Worm (Caenorhabditis elegans) whole organism, L2 larva: Measurements from ENCODE around the gene F49E2.2.

Experiments
- C34F6.9 ChIP-seq: fragments of 150-350 bp; optimal IDR thresholded peaks from 2 replicates; lab custom pipeline; 2014; ENCODE audit warnings: missing biosample characterization, missing genetic modification characterization
- F13H6.1 ChIP-seq: sonication (generic microtip); optimal IDR thresholded peaks from 2 replicates; lab custom pipeline; 2016; ENCODE audit warnings: missing genetic modification characterization, missing compliant biosample characterization
- ZK546.5 ChIP-seq: sonication (generic microtip); optimal IDR thresholded peaks from 2 replicates; lab custom pipeline; 2017; ENCODE audit warnings: missing biosample characterization, missing genetic modification characterization
- egl-27 ChIP-seq: sonication (generic microtip); optimal IDR thresholded peaks from 3 replicates; lab custom pipeline; 2017; ENCODE audit warnings: missing biosample characterization, missing genetic modification reagents, missing genetic modification characterization
- elt-1 ChIP-seq: fragments of 150-350 bp; optimal IDR thresholded peaks from 2 replicates; lab custom pipeline; 2014; ENCODE audit warnings: missing biosample characterization, missing genetic modification characterization
- fos-1 ChIP-seq: fragments of 150-350 bp; optimal IDR thresholded peaks from 2 replicates; lab custom pipeline; 2014; ENCODE audit warnings: missing biosample characterization, missing genetic modification characterization
- gmeb-1 ChIP-seq: fragments of 150-350 bp; optimal IDR thresholded peaks from 2 replicates; lab custom pipeline; 2014; ENCODE audit warnings: missing biosample characterization, missing genetic modification characterization
- lsy-2 ChIP-seq, 2 experiments: fragments of 150-350 bp in 1 of 2; sonication (generic microtip) in 1 of 2; optimal IDR thresholded peaks; 2 replicates each; lab custom pipeline; 2014 to 2017; ENCODE audit warnings: missing biosample characterization in 2 of 2, missing genetic modification characterization in 2 of 2
- mab-5 ChIP-seq: fragments of 150-350 bp; optimal IDR thresholded peaks from 2 replicates; lab custom pipeline; 2014; ENCODE audit warnings: missing biosample characterization, missing genetic modification characterization
- nhr-10 ChIP-seq: sonication (generic microtip); optimal IDR thresholded peaks from 2 replicates; lab custom pipeline; 2017; ENCODE audit warnings: missing biosample characterization, missing genetic modification characterization
- nhr-11 ChIP-seq: fragments of 150-350 bp; optimal IDR thresholded peaks from 2 replicates; lab custom pipeline; 2014; ENCODE audit warnings: missing biosample characterization, missing genetic modification characterization
- nhr-12 ChIP-seq: fragments of 150-350 bp; optimal IDR thresholded peaks from 2 replicates; lab custom pipeline; 2014; ENCODE audit warnings: missing biosample characterization, missing genetic modification characterization
- nhr-129 ChIP-seq: fragments of 150-350 bp; optimal IDR thresholded peaks from 2 replicates; lab custom pipeline; 2014; ENCODE audit warnings: missing biosample characterization, missing genetic modification characterization
- nhr-21 ChIP-seq: fragments of 150-350 bp; optimal IDR thresholded peaks from 2 replicates; lab custom pipeline; 2014; ENCODE audit warnings: missing biosample characterization, missing genetic modification characterization
- nhr-23 ChIP-seq: fragments of 150-350 bp; optimal IDR thresholded peaks from 2 replicates; lab custom pipeline; 2014; ENCODE audit warnings: missing biosample characterization, missing genetic modification reagents, missing genetic modification characterization
- nhr-237 ChIP-seq: fragments of 150-350 bp; optimal IDR thresholded peaks from 2 replicates; lab custom pipeline; 2014; ENCODE audit warnings: missing biosample characterization, missing genetic modification characterization
- skn-1 ChIP-seq: sonication (generic microtip); optimal IDR thresholded peaks from 2 replicates; lab custom pipeline; 2017; ENCODE audit warnings: missing biosample characterization, missing genetic modification characterization
- sma-3 ChIP-seq: sonication (generic microtip); optimal IDR thresholded peaks from 2 replicates; lab custom pipeline; 2016; ENCODE audit warnings: missing genetic modification reagents, missing genetic modification characterization, missing compliant biosample characterization
- sma-9 ChIP-seq, 2 experiments: fragments of 150-350 bp in 1 of 2; sonication (generic microtip) in 1 of 2; optimal IDR thresholded peaks; 2 replicates each; lab custom pipeline; 2014 to 2016; ENCODE audit warnings: missing genetic modification characterization in 2 of 2, mild to moderate bottlenecking in 1 of 2, missing biosample characterization in 1 of 2, missing compliant biosample characterization in 1 of 2, missing genetic modification reagents in 1 of 2, moderate library complexity in 1 of 2
- snpc-4 ChIP-seq: fragments of 150-350 bp; optimal IDR thresholded peaks from 2 replicates; lab custom pipeline; 2014; ENCODE audit warnings: missing biosample characterization, missing genetic modification characterization
- unc-39 ChIP-seq: fragments of 150-350 bp; optimal IDR thresholded peaks from 2 replicates; lab custom pipeline; 2014; ENCODE audit warnings: missing biosample characterization, missing genetic modification characterization
- ztf-11 ChIP-seq: sonication (generic microtip); optimal IDR thresholded peaks from 2 replicates; lab custom pipeline; 2017; ENCODE audit warnings: missing biosample characterization, missing genetic modification characterization
- ztf-4 ChIP-seq: fragments of 150-350 bp; optimal IDR thresholded peaks from 2 replicates; lab custom pipeline; 2014; ENCODE audit warnings: missing biosample characterization, missing genetic modification characterization

The F49E2.2 gene

ce11 chrX:9616919-9617318 lies 50.4 kb downstream of the F49E2.2 start, which contains the start of gene C11E4.7:
TSS of gene C11E4.7 (plus strand) at chrX:9617219.
- no peak for TF ChIP-seq C34F6.9 (tag; lab: Kevin White, UChicago)
- no peak for TF ChIP-seq gmeb-1 (tag; lab: Kevin White, UChicago)
- no peak for TF ChIP-seq snpc-4
- no peak for TF ChIP-seq nhr-23

DNA sequence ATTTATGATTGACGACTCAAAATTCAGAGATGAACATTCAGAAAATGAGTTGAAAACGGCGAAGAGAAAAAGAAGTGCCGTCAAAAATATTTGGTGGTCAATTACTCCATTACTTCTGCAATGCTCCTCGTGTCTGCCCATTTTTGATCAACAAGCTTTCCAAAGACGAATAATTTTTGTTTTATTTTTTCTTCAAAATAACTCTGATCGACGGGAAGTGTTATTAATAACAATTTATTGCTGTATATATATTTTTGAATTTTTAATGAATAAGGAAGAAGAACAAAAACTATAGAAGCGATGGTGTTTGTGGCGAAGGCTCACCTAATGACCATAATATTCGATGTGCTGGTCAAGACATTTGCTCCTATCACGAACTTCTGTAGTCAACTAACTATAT lies 53.6 kb downstream of the F49E2.2 start, which contains the start of gene C11E4.8:
Gene C11E4.8 (plus strand): TSS at position 301 of the 400 bp plus-strand sequence.
- TF ChIP-seq ztf-11 (tag; lab: Kevin White, UChicago): no peak
- no peak for TF ChIP-seq nhr-21 (tag; lab: Kevin White, UChicago)
- no peak for TF ChIP-seq mab-5 (tag; lab: Kevin White, UChicago)
- TF ChIP-seq elt-1 (tag; lab: Kevin White, UChicago): no peak
- no peak for TF ChIP-seq nhr-23
- no peak for TF ChIP-seq F13H6.1
- no peak for TF ChIP-seq nhr-12 (tag; lab: Kevin White, UChicago)
- TF ChIP-seq egl-27 (tag; lab: Kevin White, UChicago): no peak
- TF ChIP-seq nhr-11 (tag; lab: Kevin White, UChicago): no peak
- TF ChIP-seq nhr-129: no peak
- TF ChIP-seq lsy-2 (tag; optimal IDR thresholded peaks at IDR 0.05; lab: Kevin White, UChicago): no peak
- no peak for TF ChIP-seq nhr-10 (tag; lab: Kevin White, UChicago)
- no peak for TF ChIP-seq ZK546.5 (tag; lab: Kevin White, UChicago)

ce11 chrX:9622609-9623008 lies 56.1 kb downstream of the F49E2.2 start:
- TF ChIP-seq sma-3 (GFP tag; lab: Kevin White, UChicago): peak; percentile 15
- TF ChIP-seq ztf-4 (tag; lab: Kevin White, UChicago): no peak
- no peak for TF ChIP-seq mab-5 (tag; lab: Kevin White, UChicago)
- TF ChIP-seq nhr-21 (tag; lab: Kevin White, UChicago): peak; percentile 68
- TF ChIP-seq unc-39 (tag; lab: Kevin White, UChicago): no peak
- TF ChIP-seq sma-9 (GFP tag; optimal IDR thresholded peaks at IDR 0.05; lab: Kevin White, UChicago): peak; percentile 55
- no peak for TF ChIP-seq sma-9 (tag; optimal IDR thresholded peaks at IDR 0.05; lab: Kevin White, UChicago)
- no peak for TF ChIP-seq egl-27 (tag; lab: Kevin White, UChicago)
- TF ChIP-seq skn-1 (tag; lab: Kevin White, UChicago): no peak
- peak; percentile 31 for TF ChIP-seq fos-1 (tag; lab: Kevin White, UChicago)
- TF ChIP-seq nhr-237 (tag; lab: Kevin White, UChicago): no peak
